Worm (Caenorhabditis elegans) whole organism, young adult: ENCODE results near the gene M195.2.

Experiments used
- T07F8.4 ChIP-seq: sonication (generic microtip); optimal IDR thresholded peaks from 2 replicates; lab custom pipeline; 2016; ENCODE audit warnings: mild to moderate bottlenecking, missing genetic modification characterization, moderate library complexity, missing compliant biosample characterization
- nhr-27 ChIP-seq: fragments of 200-800 bp; sonication (Bioruptor generic); optimal IDR thresholded peaks from 2 replicates; lab custom pipeline; 2018; ENCODE audit warnings: mild to moderate bottlenecking, missing genetic modification characterization, moderate library complexity, missing compliant biosample characterization

DNA sequence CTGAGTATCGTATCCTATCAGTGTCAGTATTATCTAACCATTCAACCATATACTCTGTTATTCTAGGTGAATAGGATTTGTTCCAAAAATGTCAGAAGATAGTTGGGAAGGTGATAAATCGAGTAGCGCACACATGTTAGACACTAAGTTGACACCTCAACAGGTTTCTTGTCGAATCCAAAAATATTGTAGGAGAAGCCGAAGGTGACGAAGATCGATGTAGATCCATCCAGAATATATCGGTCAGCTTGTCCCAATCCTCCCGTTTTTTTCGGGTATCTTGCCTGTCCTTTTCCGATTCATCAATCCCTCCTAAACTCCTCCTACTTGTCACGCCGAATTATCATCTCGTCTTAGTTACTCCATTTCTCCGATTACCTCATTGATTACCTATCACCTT, 14.9 kb upstream of the M195.2 start:
- TF ChIP-seq T07F8.4: no peak
- TF ChIP-seq nhr-27: no peak
